Worm (Caenorhabditis elegans): ENCODE results near the gene C31H2.3.

The C31H2.3 gene

DNA sequence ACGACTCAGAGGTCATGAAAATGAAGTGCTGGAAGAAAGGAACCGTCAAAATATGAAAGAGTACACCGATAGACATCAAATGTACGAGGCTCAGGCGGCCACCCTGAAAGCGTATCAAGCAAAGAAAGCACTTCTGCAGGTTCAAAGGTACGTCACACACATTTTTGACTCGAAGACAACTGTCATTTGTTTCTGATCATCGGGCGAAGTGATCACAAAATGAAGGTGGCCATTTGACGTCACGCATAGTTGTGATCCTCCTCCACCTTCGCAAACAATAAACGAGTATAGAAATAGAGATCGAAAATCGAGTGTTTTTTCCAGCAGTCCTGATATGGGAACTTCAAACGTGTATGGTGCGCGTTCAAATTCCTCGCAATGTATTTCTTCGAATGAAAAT, 45.1 kb upstream of the C31H2.3 start:
- no peak for TF ChIP-seq hlh-1 (tag; optimal IDR thresholded peaks at IDR 0.05)
- TF ChIP-seq ztf-11 (tag; optimal IDR thresholded peaks at IDR 0.05), result no peak

DNA sequence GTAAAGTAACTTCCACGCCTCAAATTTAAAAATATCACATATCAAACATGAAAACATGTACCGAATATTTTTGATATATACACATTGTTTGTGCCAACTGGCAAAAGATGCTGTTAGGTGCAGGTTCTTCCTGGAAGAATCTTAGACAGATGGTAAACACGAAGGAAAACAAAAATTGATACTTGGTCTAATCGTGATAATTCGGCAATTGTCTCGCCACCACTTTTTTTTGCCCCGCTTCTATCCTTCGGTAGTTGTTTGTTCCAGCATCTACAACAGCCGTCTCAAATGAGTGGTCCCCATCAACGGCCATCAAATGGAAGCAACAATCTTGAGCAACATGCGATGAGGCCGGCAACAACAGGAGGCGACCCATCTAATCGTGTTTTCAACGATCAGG, 43.3 kb upstream of the C31H2.3 start:
- TF ChIP-seq ham-2 (GFP tag; optimal IDR thresholded peaks at IDR 0.05), result no peak
- TF ChIP-seq drap-1 (GFP tag; optimal IDR thresholded peaks at IDR 0.05), result no peak
- no peak for TF ChIP-seq unc-39 (tag; optimal IDR thresholded peaks at IDR 0.05)
- TF ChIP-seq cnd-1 (tag; optimal IDR thresholded peaks at IDR 0.05), result no peak
- TF ChIP-seq tbx-8 (GFP tag; optimal IDR thresholded peaks at IDR 0.05), result no peak
- no peak for TF ChIP-seq flh-1 (GFP tag; optimal IDR thresholded peaks at IDR 0.05)
- TF ChIP-seq bed-3 (GFP tag; optimal IDR thresholded peaks at IDR 0.05), result no peak
- no peak for TF ChIP-seq elt-1 (tag; optimal IDR thresholded peaks at IDR 0.05; ENCODE audit: borderline replicate concordance, insufficient read depth)
- TF ChIP-seq mep-1 (tag; optimal IDR thresholded peaks at IDR 0.05), result no peak
- TF ChIP-seq snpc-4 (tag; optimal IDR thresholded peaks at IDR 0.05), result no peak
- no peak for TF ChIP-seq unc-120 (tag; optimal IDR thresholded peaks at IDR 0.05; ENCODE audit: poor library complexity, severe bottlenecking)

DNA sequence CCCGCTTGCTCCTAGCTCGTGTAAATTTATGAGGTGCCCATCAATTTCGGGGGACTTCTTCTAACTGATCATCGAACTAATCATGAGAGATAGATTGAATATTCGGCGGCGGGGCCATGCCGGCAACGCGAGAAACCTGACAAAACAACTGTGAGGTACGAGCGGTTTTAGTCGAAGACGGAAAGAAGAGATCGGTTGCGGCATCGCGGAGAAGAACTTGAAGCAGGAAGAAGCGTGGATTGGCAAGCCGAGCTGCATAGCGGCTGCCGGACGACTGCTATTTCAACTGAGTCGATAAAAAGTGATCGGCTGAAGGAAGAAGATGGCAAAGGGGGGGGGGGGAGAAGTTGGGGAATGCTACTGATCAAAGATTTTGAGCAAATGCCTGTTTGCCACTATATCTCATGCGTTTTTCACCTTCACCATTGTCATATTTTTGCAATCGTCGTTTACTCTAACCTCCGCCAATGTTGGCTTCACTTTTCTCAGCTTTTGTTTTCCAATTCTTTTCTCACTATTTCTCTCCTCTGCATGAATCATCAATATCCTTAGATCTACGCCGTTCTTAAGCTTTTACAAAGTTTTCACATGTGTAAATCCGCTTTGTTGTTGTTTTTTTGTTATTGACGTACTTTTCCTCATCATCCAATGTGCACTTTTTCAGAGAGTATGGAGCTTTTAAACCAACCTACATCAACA, 41.4 kb upstream of the C31H2.3 start, which contains the start of gene pqn-62:
pqn-62 (plus strand) TSS at position 649 of the 699 bp plus-strand sequence.
- TF ChIP-seq hlh-1 (tag; optimal IDR thresholded peaks at IDR 0.05) (peak; percentile 53), elt-3 (tag; optimal IDR thresholded peaks at IDR 0.05) (no peak), unc-120 (tag; optimal IDR thresholded peaks at IDR 0.05; ENCODE audit: poor library complexity, severe bottlenecking) (peak; percentile 56), unc-62 (GFP tag; optimal IDR thresholded peaks at IDR 0.05) (peak; percentile 31), M03D4.4 (tag; optimal IDR thresholded peaks at IDR 0.05) (no peak), lsy-2 (tag; optimal IDR thresholded peaks at IDR 0.05) (no peak), sptf-1 (tag; optimal IDR thresholded peaks at IDR 0.05) (no peak)

DNA sequence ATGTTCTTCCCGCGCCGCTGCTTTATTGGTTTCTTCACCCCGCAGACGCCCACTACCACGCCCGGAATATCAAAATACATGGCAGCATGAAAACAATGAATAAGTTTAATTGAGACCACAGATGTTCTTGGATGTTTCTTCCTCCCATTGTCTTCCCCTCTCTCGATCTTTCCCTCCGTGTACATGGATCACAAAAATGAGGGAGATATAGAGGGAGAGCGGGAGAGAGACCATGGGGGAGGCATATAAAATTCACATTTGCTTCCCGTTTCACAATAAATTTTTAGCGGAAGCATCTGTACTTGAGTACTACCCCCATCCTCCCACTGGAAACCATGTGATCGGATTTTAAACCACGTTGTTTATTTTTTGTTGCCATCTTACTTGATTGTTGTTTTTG, 39.2 kb upstream of the C31H2.3 start:
- TF ChIP-seq flh-1 (GFP tag; optimal IDR thresholded peaks at IDR 0.05) (no peak), elt-3 (tag; optimal IDR thresholded peaks at IDR 0.05) (no peak), lin-13 (tag; optimal IDR thresholded peaks at IDR 0.05) (no peak), ceh-39 (tag; optimal IDR thresholded peaks at IDR 0.05) (no peak), sem-2 (GFP tag; optimal IDR thresholded peaks at IDR 0.05) (no peak), ham-2 (GFP tag; optimal IDR thresholded peaks at IDR 0.05) (no peak), unc-39 (tag; optimal IDR thresholded peaks at IDR 0.05) (no peak)

DNA sequence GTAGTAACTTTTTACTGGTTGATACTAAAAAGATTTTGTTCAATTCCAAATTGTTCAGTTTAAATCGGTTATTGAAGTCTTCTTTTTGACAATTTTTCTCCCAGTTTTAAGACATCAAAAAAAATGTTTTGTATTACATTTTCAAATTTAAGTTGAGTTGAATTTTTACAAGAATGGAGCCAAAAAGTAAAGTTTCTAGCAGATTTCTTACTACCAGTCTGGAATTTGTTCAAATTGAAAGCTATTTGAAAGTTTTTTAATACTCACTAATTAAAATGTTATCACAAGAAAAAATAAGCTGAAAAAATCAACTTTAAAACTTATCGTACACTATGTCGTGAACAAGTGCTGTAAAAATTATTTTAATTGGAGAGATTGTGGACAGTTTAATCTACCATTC, 35.9 kb upstream of the C31H2.3 start:
- no peak for TF ChIP-seq ceh-83 (GFP tag; optimal IDR thresholded peaks at IDR 0.05)
- no peak for TF ChIP-seq ceh-43 (GFP tag; optimal IDR thresholded peaks at IDR 0.05)

DNA sequence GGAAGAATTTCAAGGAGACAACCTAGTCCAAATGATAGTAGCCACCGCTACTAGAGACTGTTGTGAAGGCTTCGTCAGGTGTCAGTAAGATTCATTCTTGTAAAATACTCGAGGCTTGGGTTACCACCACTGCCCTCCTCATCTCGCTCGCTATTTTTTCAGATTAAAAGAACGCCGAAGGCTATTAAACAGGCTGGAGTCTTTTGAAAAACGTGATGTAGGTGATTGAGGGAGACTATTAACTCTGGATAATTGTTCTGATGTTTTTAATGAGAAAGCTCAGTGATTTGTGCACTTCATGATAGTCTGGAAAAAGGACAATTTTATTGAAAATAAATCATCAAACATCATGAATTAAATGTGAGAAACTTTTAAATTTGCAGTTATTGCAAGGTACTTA, 34.8 kb upstream of the C31H2.3 start, which contains the start of gene zig-6:
zig-6 (minus strand) TSS at position 101 of the 400 bp plus-strand sequence.
- no peak for TF ChIP-seq pha-4 (tag; optimal IDR thresholded peaks at IDR 0.05)
- TF ChIP-seq nhr-12 (tag; optimal IDR thresholded peaks at IDR 0.05), result no peak
- no peak for TF ChIP-seq lin-32 (GFP tag; optimal IDR thresholded peaks at IDR 0.05)
- no peak for TF ChIP-seq tbx-8 (GFP tag; optimal IDR thresholded peaks at IDR 0.05)
- no peak for TF ChIP-seq sptf-1 (tag; optimal IDR thresholded peaks at IDR 0.05)
- TF ChIP-seq lin-13 (tag; optimal IDR thresholded peaks at IDR 0.05), result no peak
- no peak for TF ChIP-seq ceh-83 (GFP tag; optimal IDR thresholded peaks at IDR 0.05)
- no peak for TF ChIP-seq nhr-2 (tag; optimal IDR thresholded peaks at IDR 0.05)
- TF ChIP-seq ceh-43 (GFP tag; optimal IDR thresholded peaks at IDR 0.05), result no peak
- TF ChIP-seq lsy-2 (tag; optimal IDR thresholded peaks at IDR 0.05), result no peak
- TF ChIP-seq ceh-39 (tag; optimal IDR thresholded peaks at IDR 0.05), result no peak
- TF ChIP-seq hlh-1 (tag; optimal IDR thresholded peaks at IDR 0.05), result no peak
- TF ChIP-seq ham-2 (GFP tag; optimal IDR thresholded peaks at IDR 0.05), result no peak
- no peak for TF ChIP-seq mep-1 (tag; optimal IDR thresholded peaks at IDR 0.05)
- TF ChIP-seq nhr-76 (tag; optimal IDR thresholded peaks at IDR 0.05), result no peak
- no peak for TF ChIP-seq blmp-1 (tag; optimal IDR thresholded peaks at IDR 0.05)
- no peak for TF ChIP-seq elt-3 (tag; optimal IDR thresholded peaks at IDR 0.05)
